Fruit fly (Drosophila melanogaster) whole organism, prepupa: ENCODE results near the gene CG17211.

ENCODE experiments used
- OdsH ChIP-seq: fragments of 200-800 bp; sonication (Bioruptor generic); optimal IDR thresholded peaks from 3 replicates; lab custom pipeline; 2016; ENCODE audit warnings: missing biosample characterization, missing genetic modification characterization
- fkh ChIP-seq: fragments of 200-800 bp; sonication (Bioruptor generic); optimal IDR thresholded peaks from 3 replicates; lab custom pipeline; 2017; ENCODE audit warnings: missing biosample characterization, mild to moderate bottlenecking, missing genetic modification characterization, moderate library complexity
- net ChIP-seq: fragments of 200-800 bp; sonication (Bioruptor generic); optimal IDR thresholded peaks from 3 replicates; lab custom pipeline; 2016; ENCODE audit warnings: missing biosample characterization, missing genetic modification characterization

DNA sequence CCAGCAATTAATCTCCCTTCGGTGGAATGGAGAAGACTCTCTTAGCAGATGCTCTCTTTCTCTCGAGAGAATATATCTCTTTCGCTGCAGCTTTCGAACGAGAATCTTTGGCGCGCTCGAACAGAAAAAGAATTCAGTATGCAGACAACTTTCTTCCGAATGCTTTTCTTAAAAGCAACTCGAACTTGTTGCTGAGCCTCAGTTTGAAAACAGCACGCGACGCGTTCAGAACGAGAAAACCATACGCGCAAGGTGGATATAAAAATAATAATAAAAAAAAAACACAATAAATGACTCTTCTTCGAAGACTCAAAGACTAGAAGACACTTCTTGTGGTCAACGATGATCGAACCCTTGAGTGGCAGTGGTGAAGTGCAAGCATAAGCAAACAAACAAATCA is at the start of gene CG17211:
- TF ChIP-seq net (GFP tag; lab: Kevin White, UChicago) (no peak), OdsH (GFP tag; lab: Kevin White, UChicago) (no peak), fkh (GFP tag; lab: Kevin White, UChicago) (no peak)
